Worm (Caenorhabditis elegans) whole organism, L4 larva: ENCODE data around the gene F21D9.1.
"Not testable (repeated sequence)": the region's sequence is repeated elsewhere in the genome, so short reads cannot be mapped to it uniquely, and the experiment has no call there.

ENCODE experiments used
- D1046.2 ChIP-seq: fragments of 200-800 bp; sonication (Bioruptor generic); IDR thresholded peaks from 2 replicates; pipeline ENCODE4 v1.3.6; 2022; ENCODE audit warnings: missing genetic modification characterization, missing compliant biosample characterization
- T20F7.1 ChIP-seq: fragments of 200-800 bp; sonication (Bioruptor generic); optimal IDR thresholded peaks from 2 replicates; lab custom pipeline; 2018; ENCODE audit warnings: mild to moderate bottlenecking, missing genetic modification characterization, missing compliant biosample characterization
- T26A8.4 ChIP-seq: fragments of 200-800 bp; sonication (Bioruptor generic); IDR thresholded peaks from 2 replicates; pipeline ENCODE4 v1.3.6; 2022; ENCODE audit warnings: missing genetic modification characterization, missing compliant biosample characterization
- Y5F2A.4 ChIP-seq: fragments of 200-800 bp; sonication (Bioruptor generic); optimal IDR thresholded peaks from 2 replicates; lab custom pipeline; 2018; ENCODE audit warnings: mild to moderate bottlenecking, missing genetic modification characterization, missing compliant biosample characterization
- ZK337.2 ChIP-seq: fragments of 200-800 bp; sonication (Bioruptor generic); IDR thresholded peaks from 2 replicates; pipeline ENCODE4 v1.3.6; 2022; ENCODE audit warnings: missing genetic modification reagents, missing genetic modification characterization, missing compliant biosample characterization
- ZK546.5 ChIP-seq, 2 experiments: sonication (generic microtip); optimal IDR thresholded peaks; 2 replicates each; lab custom pipeline; 2017; ENCODE audit warnings: missing biosample characterization in 2 of 2, missing genetic modification characterization in 2 of 2
- aha-1 ChIP-seq: fragments of 150-350 bp; peaks from one replicate; lab custom pipeline; 2014; ENCODE audit warnings: missing biosample characterization, missing genetic modification characterization
- ceh-20 ChIP-seq: fragments of 200-800 bp; sonication (Bioruptor generic); IDR thresholded peaks from 2 replicates; pipeline ENCODE4 v1.3.6; 2022; ENCODE audit warnings: missing genetic modification reagents, missing genetic modification characterization, missing compliant biosample characterization
- daf-16 ChIP-seq, 3 experiments: sonication (generic microtip); optimal IDR thresholded peaks; 2 replicates each; lab custom pipeline; 2016 to 2017; ENCODE audit warnings: missing genetic modification characterization in 3 of 3, missing genetic modification reagents in 3 of 3, mild to moderate bottlenecking in 2 of 3, missing compliant biosample characterization in 2 of 3, missing biosample characterization in 1 of 3, moderate library complexity in 1 of 3
- dmd-6 ChIP-seq: fragments of 200-800 bp; sonication (Bioruptor generic); IDR thresholded peaks from 2 replicates; pipeline ENCODE4 v1.3.6; 2022; ENCODE audit warnings: missing genetic modification reagents, missing genetic modification characterization, missing compliant biosample characterization
- duxl-1 ChIP-seq: sonication (generic microtip); optimal IDR thresholded peaks from 2 replicates; lab custom pipeline; 2016; ENCODE audit warnings: mild to moderate bottlenecking, missing genetic modification characterization, moderate library complexity, missing compliant biosample characterization; ENCODE audit not compliant: poor library complexity
- egl-43 ChIP-seq: fragments of 200-800 bp; sonication (Bioruptor generic); IDR thresholded peaks from 2 replicates; pipeline ENCODE4 v1.3.6; 2022; ENCODE audit warnings: missing genetic modification reagents, missing genetic modification characterization, missing compliant biosample characterization
- lin-15B ChIP-seq: fragments of 150-350 bp; sonication (generic microtip); optimal IDR thresholded peaks from 3 replicates; lab custom pipeline; 2014; ENCODE audit warnings: missing biosample characterization, missing genetic modification characterization
- lin-29 ChIP-seq: fragments of 200-800 bp; sonication (Bioruptor generic); IDR thresholded peaks from 2 replicates; pipeline ENCODE4 v1.3.6; 2022; ENCODE audit warnings: missing genetic modification reagents, missing genetic modification characterization, missing compliant biosample characterization
- lin-39 ChIP-seq: fragments of 150-350 bp; optimal IDR thresholded peaks from 2 replicates; lab custom pipeline; 2014; ENCODE audit warnings: missing biosample characterization, missing genetic modification reagents, missing genetic modification characterization
- mep-1 ChIP-seq: fragments of 150-350 bp; sonication (generic microtip); optimal IDR thresholded peaks from 3 replicates; lab custom pipeline; 2014; ENCODE audit warnings: missing biosample characterization, missing genetic modification characterization
- nhr-10 ChIP-seq: fragments of 150-350 bp; optimal IDR thresholded peaks from 2 replicates; lab custom pipeline; 2014; ENCODE audit warnings: missing biosample characterization, missing genetic modification characterization
- nhr-102 ChIP-seq: sonication (generic microtip); optimal IDR thresholded peaks from 2 replicates; lab custom pipeline; 2016; ENCODE audit warnings: mild to moderate bottlenecking, missing genetic modification characterization, moderate library complexity, missing compliant biosample characterization
- nhr-28 ChIP-seq: fragments of 150-350 bp; optimal IDR thresholded peaks from 2 replicates; lab custom pipeline; 2014; ENCODE audit warnings: missing biosample characterization, missing genetic modification characterization
- nhr-42 ChIP-seq: fragments of 200-800 bp; sonication (Bioruptor generic); IDR thresholded peaks from 2 replicates; pipeline ENCODE4 v1.3.6; 2022; ENCODE audit warnings: missing genetic modification characterization, missing compliant biosample characterization
- nhr-6 ChIP-seq: fragments of 150-350 bp; optimal IDR thresholded peaks from 2 replicates; lab custom pipeline; 2014; ENCODE audit warnings: missing biosample characterization, missing genetic modification characterization
- pqm-1 ChIP-seq: sonication (generic microtip); optimal IDR thresholded peaks from 2 replicates; lab custom pipeline; 2017; ENCODE audit warnings: missing biosample characterization, missing genetic modification characterization
- rbr-2 ChIP-seq: sonication (generic microtip); optimal IDR thresholded peaks from 2 replicates; lab custom pipeline; 2016; ENCODE audit warnings: missing genotype, missing genetic modification characterization, missing compliant biosample characterization
- sdz-12 ChIP-seq: fragments of 200-800 bp; sonication (Bioruptor generic); optimal IDR thresholded peaks from 2 replicates; lab custom pipeline; 2018; ENCODE audit warnings: mild to moderate bottlenecking, missing genetic modification characterization, missing compliant biosample characterization
- set-16 ChIP-seq: fragments of 200-800 bp; sonication (Bioruptor generic); IDR thresholded peaks from 2 replicates; pipeline ENCODE4 v1.3.6; 2022; ENCODE audit warnings: missing genetic modification reagents, missing genetic modification characterization, missing compliant biosample characterization
- spr-1 ChIP-seq: sonication (generic microtip); optimal IDR thresholded peaks from 2 replicates; lab custom pipeline; 2016; ENCODE audit warnings: mild to moderate bottlenecking, missing genetic modification characterization, missing compliant biosample characterization
- spr-3 ChIP-seq: fragments of 200-800 bp; sonication (Bioruptor generic); optimal IDR thresholded peaks from 2 replicates; lab custom pipeline; 2018; ENCODE audit warnings: mild to moderate bottlenecking, missing genetic modification characterization, missing compliant biosample characterization
- unc-130 ChIP-seq: sonication (generic microtip); optimal IDR thresholded peaks from 2 replicates; lab custom pipeline; 2016; ENCODE audit warnings: missing genetic modification reagents, missing genetic modification characterization, missing compliant biosample characterization
- zfp-2 ChIP-seq: sonication (generic microtip); optimal IDR thresholded peaks from 2 replicates; lab custom pipeline; 2016; ENCODE audit warnings: mild to moderate bottlenecking, missing genetic modification characterization, missing compliant biosample characterization
- zip-2 ChIP-seq: fragments of 150-350 bp; optimal IDR thresholded peaks from 2 replicates; lab custom pipeline; 2014; ENCODE audit warnings: missing biosample characterization, missing genetic modification characterization

Gene F21D9.1

DNA sequence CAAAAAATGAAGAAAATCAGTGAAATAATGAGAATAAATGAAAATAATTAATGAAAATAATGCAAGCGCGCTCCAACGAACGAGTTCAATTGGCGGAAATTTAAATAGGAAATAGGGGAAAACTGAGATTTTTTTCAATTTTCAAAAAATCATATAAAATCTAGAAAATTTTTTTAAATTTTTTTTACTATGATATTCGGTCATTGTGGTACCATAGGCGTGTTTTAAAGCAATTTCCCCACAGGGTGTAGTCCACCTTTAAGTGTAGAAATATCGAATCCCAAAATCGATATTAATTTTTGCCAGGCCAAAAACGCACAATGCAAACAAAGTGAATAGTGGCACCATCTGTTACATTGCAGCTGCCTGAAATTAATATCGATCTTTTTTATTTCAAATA lies at the start of gene F21D9.1:
Gene F21D9.1, plus strand, starts transcription at position 301 of the 400 bp plus-strand sequence.
- TF ChIP-seq lin-39; ceh-20 (GFP tag; lab: Robert Waterston, UW); sdz-12: not testable (repeated sequence)
- TF ChIP-seq, all 104 proteins: peak for 0; not testable (repeated sequence) for 104

DNA sequence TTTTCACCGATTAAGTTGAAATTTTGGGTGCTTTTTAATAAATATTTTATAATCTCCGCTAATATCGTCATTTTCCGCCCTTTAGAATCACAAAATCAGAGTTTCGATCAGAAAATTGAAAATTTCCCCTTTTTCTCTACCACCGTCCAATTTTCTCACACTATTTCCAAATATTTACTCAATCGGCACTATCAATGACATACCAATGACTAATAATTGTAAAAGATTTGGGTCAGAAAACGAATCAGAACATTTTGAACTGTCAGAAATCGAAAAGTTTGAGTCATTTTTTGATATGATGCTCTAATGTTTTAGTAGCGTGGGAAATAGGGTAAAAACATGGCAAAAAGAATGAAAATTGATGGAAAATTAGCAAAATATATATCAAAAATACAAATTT lies 47.1 kb upstream of the F21D9.1 start, which contains the start of gene srr-2:
Gene srr-2, minus strand, starts transcription at position 73 of the 400 bp plus-strand sequence.
- TF ChIP-seq spr-3 (no peak), dmd-6 (GFP tag; lab: Robert Waterston, UW) (peak; percentile 44; the same call in 1 of the 2 replicates), pqm-1 (tag; lab: Kevin White, UChicago) (peak; percentile 33)

DNA sequence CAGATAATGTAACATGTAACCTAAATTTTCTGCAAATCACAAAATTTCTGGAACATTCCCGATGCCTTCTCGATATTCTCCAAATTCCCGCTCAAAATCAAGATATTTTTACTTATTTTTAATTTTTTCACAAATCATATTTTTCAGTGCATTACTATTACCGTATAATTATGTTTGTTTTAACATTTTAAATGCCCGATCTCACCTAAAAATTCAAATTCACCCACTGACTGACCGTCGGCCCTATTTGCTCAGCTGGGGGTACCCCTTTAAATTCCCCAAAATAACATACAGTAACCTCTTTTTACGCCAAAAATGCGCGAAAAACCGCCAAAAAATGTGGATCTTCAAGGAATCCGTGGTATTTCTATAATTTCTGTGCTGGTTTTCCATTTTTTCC lies 46.6 kb upstream of the F21D9.1 start, which contains the start of gene oac-49:
Gene oac-49, plus strand, starts transcription at position 301 of the 400 bp plus-strand sequence.
- no peak for TF ChIP-seq nhr-10 (tag; lab: Kevin White, UChicago)
- TF ChIP-seq lin-29 (GFP tag; lab: Robert Waterston, UW): no peak
- TF ChIP-seq T26A8.4 (GFP tag; lab: Robert Waterston, UW): no peak
- TF ChIP-seq nhr-102: no peak
- TF ChIP-seq rbr-2 (tag; lab: Kevin White, UChicago): no peak
- TF ChIP-seq nhr-6 (tag; lab: Kevin White, UChicago): no peak
- TF ChIP-seq unc-130: no peak
- no peak for TF ChIP-seq zfp-2 (tag; lab: Kevin White, UChicago)
- TF ChIP-seq D1046.2 (GFP tag; lab: Robert Waterston, UW): no peak
- TF ChIP-seq ZK546.5 (tag; optimal IDR thresholded peaks at IDR 0.05; lab: Kevin White, UChicago): no peak
- TF ChIP-seq spr-1 (tag; lab: Kevin White, UChicago): no peak
- no peak for TF ChIP-seq duxl-1 (tag; lab: Kevin White, UChicago)
- no peak for TF ChIP-seq pqm-1 (tag; lab: Kevin White, UChicago)

DNA sequence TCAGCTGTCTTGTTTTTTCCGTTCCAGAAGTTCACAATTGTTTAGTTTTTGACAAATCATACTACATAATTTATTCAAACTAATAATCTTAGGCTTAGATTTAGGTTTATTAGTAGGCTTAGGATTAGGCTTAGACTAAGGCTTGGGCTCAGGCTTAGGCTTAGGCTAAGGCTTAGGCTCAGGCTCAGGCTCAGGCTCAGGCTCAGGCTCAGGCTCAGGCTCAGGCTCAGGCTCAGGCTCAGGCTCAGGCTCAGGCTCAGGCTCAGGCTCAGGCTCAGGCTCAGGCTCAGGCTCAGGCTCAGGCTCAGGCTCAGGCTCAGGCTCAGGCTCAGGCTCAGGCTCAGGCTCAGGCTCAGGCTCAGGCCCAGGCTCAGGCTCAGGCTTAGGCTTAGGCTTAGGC lies 35.3 kb upstream of the F21D9.1 start:
- peak; percentile 80 for TF ChIP-seq set-16 (GFP tag; lab: Robert Waterston, UW)

DNA sequence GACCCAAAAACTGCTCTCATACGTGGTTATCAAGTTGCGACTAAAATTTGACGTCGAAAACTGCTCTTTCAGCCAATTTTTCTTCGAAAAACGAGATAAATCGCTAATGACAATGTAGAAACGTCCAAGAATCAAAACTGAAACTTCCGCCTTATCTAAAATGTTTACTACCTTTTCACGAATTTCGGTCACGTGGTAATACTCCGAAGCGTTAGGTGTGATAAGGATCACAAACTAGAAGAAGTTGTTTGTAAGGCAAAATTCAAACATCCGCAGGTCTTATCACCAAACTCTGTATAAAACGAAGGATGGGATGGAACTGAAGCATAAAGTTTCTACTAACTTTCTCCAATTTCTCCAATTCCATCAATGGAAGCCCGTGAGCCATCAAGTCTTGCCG lies 33.8 kb upstream of the F21D9.1 start, which contains the start of gene sqst-3:
Gene sqst-3, plus strand, starts transcription at position 370 of the 400 bp plus-strand sequence.
- TF ChIP-seq nhr-28 (tag; lab: Kevin White, UChicago) (peak; percentile 27), ZK337.2 (GFP tag; lab: Robert Waterston, UW) (no peak), egl-43 (GFP tag; lab: Robert Waterston, UW) (no peak), daf-16 (GFP tag; optimal IDR thresholded peaks at IDR 0.05; lab: Kevin White, UChicago) (no peak), daf-16 (tag; optimal IDR thresholded peaks at IDR 0.05; lab: Kevin White, UChicago) (peak; percentile 82), Y5F2A.4 (no peak), T20F7.1 (GFP tag; lab: Kevin White, UChicago) (no peak)
- TF ChIP-seq, all 104 proteins: peak for 2

DNA sequence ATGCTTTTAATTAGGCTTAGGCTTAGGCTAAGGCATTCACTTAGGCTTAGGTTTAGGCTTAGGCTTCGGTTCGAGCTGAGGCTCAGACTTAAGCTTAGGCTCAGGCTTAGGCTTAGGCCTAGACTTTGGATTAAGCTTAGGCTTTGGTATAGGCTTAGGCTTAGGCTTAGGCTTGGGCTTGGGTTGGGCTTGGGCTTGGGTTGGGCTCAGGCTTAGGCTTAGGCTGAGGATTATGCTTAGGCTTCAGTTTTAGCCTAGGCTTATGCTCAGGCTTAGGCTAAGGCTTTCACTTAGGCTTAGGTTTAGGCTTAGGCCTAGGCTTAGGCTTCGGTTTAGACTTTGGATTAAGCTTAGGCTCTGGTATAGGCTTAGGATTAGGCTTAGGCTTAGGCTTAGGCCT lies 33.1 kb upstream of the F21D9.1 start:
- TF ChIP-seq lin-29 (GFP tag; lab: Robert Waterston, UW) (no peak), zip-2 (tag; lab: Kevin White, UChicago) (no peak), nhr-42 (no peak), unc-130 (no peak), aha-1 (tag; lab: Kevin White, UChicago) (peak; percentile 2), lin-15B (tag; lab: Kevin White, UChicago) (no peak)
- TF ChIP-seq, all 104 proteins: peak for 1

DNA sequence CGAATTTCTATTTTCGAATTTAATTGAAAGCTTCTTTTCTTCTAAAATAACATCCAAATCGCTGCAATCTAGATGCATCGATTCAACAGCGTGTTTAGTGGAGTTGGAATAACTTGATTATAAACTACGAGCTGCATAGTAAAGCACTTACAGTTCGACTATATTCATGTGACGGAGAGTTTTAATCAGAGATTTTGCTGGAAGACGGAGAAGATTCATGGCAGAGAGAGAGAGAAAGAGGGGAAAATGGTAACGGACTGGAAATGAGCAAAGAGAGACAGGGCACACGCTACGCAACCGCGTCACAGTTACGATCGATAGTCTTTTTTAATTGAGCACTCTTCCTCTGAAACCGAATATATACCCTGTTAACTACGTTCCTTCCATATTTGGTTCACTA lies 30.8 kb upstream of the F21D9.1 start, which contains the start of gene fbxb-116:
Gene fbxb-116, plus strand, starts transcription at position 301 of the 400 bp plus-strand sequence.
- no peak for TF ChIP-seq mep-1 (tag; lab: Kevin White, UChicago)
